Worm (Caenorhabditis elegans) whole organism, young adult: ENCODE data around the gene ech-3.

ENCODE experiments used
- ceh-91 ChIP-seq: fragments of 200-800 bp; sonication (Bioruptor generic); IDR thresholded peaks from 2 replicates; pipeline ENCODE4 v1.3.6; 2022; ENCODE audit warnings: missing genetic modification reagents, missing genetic modification characterization, missing compliant biosample characterization
- unc-62 ChIP-seq: fragments of 150-350 bp; optimal IDR thresholded peaks from 2 replicates; lab custom pipeline; 2014; ENCODE audit warnings: missing biosample characterization, missing genetic modification reagents, missing genetic modification characterization

DNA sequence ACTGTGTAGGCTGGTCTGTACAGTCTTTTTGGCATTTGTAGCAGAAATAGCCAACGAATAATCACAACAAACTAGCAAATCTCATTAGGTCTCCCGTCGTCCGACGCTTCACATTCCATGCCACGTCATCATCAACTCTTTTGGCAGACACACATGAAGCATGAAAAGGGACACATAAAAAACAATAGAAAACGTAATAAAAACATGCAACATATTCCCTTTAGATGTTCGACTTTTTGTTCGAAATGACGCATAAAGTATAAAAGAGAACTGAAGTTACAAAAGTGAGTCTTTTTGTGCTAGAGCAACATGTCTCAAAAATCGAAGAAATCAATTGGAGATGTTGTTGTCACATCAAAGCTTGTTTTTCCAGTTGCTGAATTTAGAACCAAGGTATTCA, 29.8 kb downstream of the ech-3 start, which contains the start of gene sth-1:
- TF ChIP-seq ceh-91 (GFP tag; lab: Robert Waterston, UW), result no peak
- no peak for TF ChIP-seq unc-62
